Fruit fly (Drosophila melanogaster): ENCODE data around the gene mRpL47.

Gene mRpL47

DNA sequence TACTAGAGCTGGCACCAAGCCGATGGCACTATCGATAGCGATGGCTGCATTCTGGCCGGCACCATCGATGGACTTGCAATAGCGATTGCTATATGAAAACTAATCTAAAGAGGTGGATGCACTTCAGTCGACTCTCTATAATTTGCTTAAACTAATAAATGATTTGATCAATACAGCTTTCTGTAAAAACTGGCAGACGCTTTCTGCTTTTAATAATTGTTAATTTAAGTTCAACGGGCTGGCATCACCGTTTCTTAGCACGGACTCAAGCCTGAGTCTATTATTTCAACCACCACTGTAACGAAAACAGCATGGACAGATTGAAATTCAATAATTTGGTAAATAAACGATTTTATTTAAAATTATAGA is 2.7 kb downstream of the mRpL47 start, which contains the start of the genes Ras85D and Rlb1 (continued):
- TF ChIP-seq Hmr (GFP tag; optimal IDR thresholded peaks at IDR 0.05) (no peak), CG7786 (GFP tag; optimal IDR thresholded peaks at IDR 0.05) (peak; percentile 76), vnd (GFP tag; IDR thresholded peaks at IDR 0.05; ENCODE audit: partially characterized antibody) (no peak), CG1792 (GFP tag; optimal IDR thresholded peaks at IDR 0.05) (peak; percentile 42), CG7357 (GFP tag; IDR thresholded peaks at IDR 0.05) (0 out of 3 replicates have a peak, but pooled peaks have one; percentile 26), CG11723 (GFP tag; optimal IDR thresholded peaks at IDR 0.05) (no peak), danr (GFP tag; IDR thresholded peaks at IDR 0.05) (no peak), scrt (GFP tag; optimal IDR thresholded peaks at IDR 0.05) (no peak), CG7372 (GFP tag; IDR thresholded peaks at IDR 0.05) (no peak), CG32767 (GFP tag; IDR thresholded peaks at IDR 0.05) (no peak), CG18764 (GFP tag; optimal IDR thresholded peaks at IDR 0.05) (peak; percentile 57), dmrt99B (tag; optimal IDR thresholded peaks at IDR 0.05) (no peak), CG3163 (GFP tag; optimal IDR thresholded peaks at IDR 0.05) (peak; percentile 69), gt (GFP tag; IDR thresholded peaks at IDR 0.05) (no peak), hkb (optimal IDR thresholded peaks at IDR 0.05) (peak; percentile 50), hkb (GFP tag; IDR thresholded peaks at IDR 0.05) (no peak), CG13624 (GFP tag; optimal IDR thresholded peaks at IDR 0.05) (peak; percentile 86), tgo (GFP tag; IDR thresholded peaks at IDR 0.05) (no peak), CG12104 (GFP tag; optimal IDR thresholded peaks at IDR 0.05) (peak; percentile 35), CG10267 (tag; optimal IDR thresholded peaks at IDR 0.05) (peak; percentile 67), seq (GFP tag; IDR thresholded peaks at IDR 0.05) (no peak), ab (GFP tag; optimal IDR thresholded peaks at IDR 0.05) (no peak), CG17385 (GFP tag; optimal IDR thresholded peaks at IDR 0.05) (peak; percentile 20), CG1602 (GFP tag; optimal IDR thresholded peaks at IDR 0.05) (peak; percentile 68), grn (GFP tag; optimal IDR thresholded peaks at IDR 0.05) (peak; percentile 63), CG6254 (GFP tag; optimal IDR thresholded peaks at IDR 0.05) (no peak), Bteb2 (GFP tag; optimal IDR thresholded peaks at IDR 0.05) (peak; percentile 69), MBD-R2 (GFP tag; IDR thresholded peaks at IDR 0.05) (no peak), Gsc (GFP tag; IDR thresholded peaks at IDR 0.05) (no peak), hbn (GFP tag; IDR thresholded peaks at IDR 0.05; ENCODE audit: partially characterized antibody) (no peak), CG2120 (GFP tag; optimal IDR thresholded peaks at IDR 0.05) (peak; percentile 89), Oli (tag; optimal IDR thresholded peaks at IDR 0.05) (no peak), p53 (GFP tag; optimal IDR thresholded peaks at IDR 0.05) (peak; percentile 61), tna (GFP tag; IDR thresholded peaks at IDR 0.05; ENCODE audit: partially characterized antibody) (no peak), slbo (GFP tag; IDR thresholded peaks at IDR 0.05) (no peak), Max (GFP tag; optimal IDR thresholded peaks at IDR 0.05) (peak; percentile 89), Hr51 (GFP tag; optimal IDR thresholded peaks at IDR 0.05) (peak in 1 of 2 experiments; percentile 88), B-H2 (GFP tag; optimal IDR thresholded peaks at IDR 0.05) (peak; percentile 77), CG18599 (GFP tag; optimal IDR thresholded peaks at IDR 0.05) (no peak), Ravus (GFP tag; IDR thresholded peaks at IDR 0.05) (no peak), z (GFP tag; IDR thresholded peaks at IDR 0.05) (no peak), esg (GFP tag; conservative IDR thresholded peaks at IDR 0.05) (no peak), ranshi (GFP tag; IDR thresholded peaks at IDR 0.05) (no peak), run (tag; optimal IDR thresholded peaks at IDR 0.05) (no peak), Hr3 (GFP tag; optimal IDR thresholded peaks at IDR 0.05) (peak; percentile 74), CG14965 (GFP tag; optimal IDR thresholded peaks at IDR 0.05; ENCODE audit: borderline replicate concordance) (no peak), Drgx (GFP tag; IDR thresholded peaks at IDR 0.05) (no peak), Opbp (GFP tag; IDR thresholded peaks at IDR 0.05; ENCODE audit: partially characterized antibody) (no peak), Myb (GFP tag; optimal IDR thresholded peaks at IDR 0.05) (peak; percentile 72), CG42726 (GFP tag; IDR thresholded peaks at IDR 0.05; ENCODE audit: partially characterized antibody) (no peak), MTF-1 (GFP tag; optimal IDR thresholded peaks at IDR 0.05; ENCODE audit: borderline replicate concordance) (no peak), zen (tag; optimal IDR thresholded peaks at IDR 0.05) (peak; percentile 8)
